Worm (Caenorhabditis elegans): ENCODE results near the gene C18A11.4.

DNA sequence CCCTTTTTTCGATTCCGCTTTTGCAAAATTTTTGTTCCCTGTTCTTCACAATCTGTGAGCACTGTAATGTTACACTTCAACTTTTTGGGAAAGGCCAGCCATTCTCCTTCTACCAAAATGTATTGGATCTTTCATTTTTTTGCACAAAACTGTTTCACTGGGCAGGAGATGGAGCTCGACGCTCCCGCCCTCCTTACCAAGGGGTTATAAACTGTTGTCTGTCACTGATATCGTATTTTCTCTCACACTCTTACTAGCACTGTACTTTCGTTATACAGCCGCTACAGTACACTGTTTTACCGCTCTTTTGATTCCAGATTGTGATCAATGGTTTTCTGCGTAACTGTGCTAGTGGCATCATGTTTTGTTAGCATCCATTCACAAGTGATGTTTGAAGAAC, 32.4 kb downstream of the C18A11.4 start, which contains the start of gene C46F2.1:
- no peak for TF ChIP-seq nhr-11 (tag; optimal IDR thresholded peaks at IDR 0.05)
- TF ChIP-seq fkh-10 (GFP tag; optimal IDR thresholded peaks at IDR 0.05): no peak
- no peak for TF ChIP-seq lin-39 (tag; optimal IDR thresholded peaks at IDR 0.05)

Measured in whole organism, L1 larva.